Worm (Caenorhabditis elegans) whole organism, L2 larva: ENCODE data around the gene gck-3.

ENCODE experiments used
- C34F6.9 ChIP-seq: fragments of 150-350 bp; optimal IDR thresholded peaks from 2 replicates; lab custom pipeline; 2014; ENCODE audit warnings: missing biosample characterization, missing genetic modification characterization
- R02D3.7 ChIP-seq: fragments of 150-350 bp; optimal IDR thresholded peaks from 2 replicates; lab custom pipeline; 2014; ENCODE audit warnings: missing biosample characterization, missing genetic modification characterization
- aly-2 ChIP-seq: fragments of 150-350 bp; optimal IDR thresholded peaks from 2 replicates; lab custom pipeline; 2014; ENCODE audit warnings: missing biosample characterization, missing genetic modification characterization
- ama-1 ChIP-seq: fragments of 150-350 bp; optimal IDR thresholded peaks from 2 replicates; lab custom pipeline; 2018; ENCODE audit warnings: inconsistent platforms
- elt-1 ChIP-seq: fragments of 150-350 bp; optimal IDR thresholded peaks from 2 replicates; lab custom pipeline; 2014; ENCODE audit warnings: missing biosample characterization, missing genetic modification characterization
- lin-11 ChIP-seq: fragments of 150-350 bp; sonication (generic microtip); optimal IDR thresholded peaks from 2 replicates; lab custom pipeline; 2014; ENCODE audit warnings: missing biosample characterization, missing genetic modification characterization, inconsistent platforms, mixed read lengths
- lin-13 ChIP-seq: fragments of 150-350 bp; optimal IDR thresholded peaks from 2 replicates; lab custom pipeline; 2014; ENCODE audit warnings: missing biosample characterization, missing genetic modification reagents, missing genetic modification characterization
- lin-39 ChIP-seq: fragments of 150-350 bp; optimal IDR thresholded peaks from 2 replicates; lab custom pipeline; 2014; ENCODE audit warnings: missing biosample characterization, missing genetic modification reagents, missing genetic modification characterization
- mdl-1 ChIP-seq, 2 experiments: fragments of 150-350 bp in 1 of 2; sonication (generic microtip) in 1 of 2; optimal IDR thresholded peaks; 2 replicates each; lab custom pipeline; 2017; ENCODE audit warnings: missing biosample characterization in 2 of 2, missing genetic modification characterization in 2 of 2
- nhr-237 ChIP-seq: fragments of 150-350 bp; optimal IDR thresholded peaks from 2 replicates; lab custom pipeline; 2014; ENCODE audit warnings: missing biosample characterization, missing genetic modification characterization
- skn-1 ChIP-seq: sonication (generic microtip); optimal IDR thresholded peaks from 2 replicates; lab custom pipeline; 2017; ENCODE audit warnings: missing biosample characterization, missing genetic modification characterization
- unc-62 ChIP-seq: fragments of 150-350 bp; optimal IDR thresholded peaks from 2 replicates; lab custom pipeline; 2014; ENCODE audit warnings: missing biosample characterization, missing genetic modification reagents, missing genetic modification characterization
- ztf-11 ChIP-seq: sonication (generic microtip); optimal IDR thresholded peaks from 2 replicates; lab custom pipeline; 2017; ENCODE audit warnings: missing biosample characterization, missing genetic modification characterization

DNA sequence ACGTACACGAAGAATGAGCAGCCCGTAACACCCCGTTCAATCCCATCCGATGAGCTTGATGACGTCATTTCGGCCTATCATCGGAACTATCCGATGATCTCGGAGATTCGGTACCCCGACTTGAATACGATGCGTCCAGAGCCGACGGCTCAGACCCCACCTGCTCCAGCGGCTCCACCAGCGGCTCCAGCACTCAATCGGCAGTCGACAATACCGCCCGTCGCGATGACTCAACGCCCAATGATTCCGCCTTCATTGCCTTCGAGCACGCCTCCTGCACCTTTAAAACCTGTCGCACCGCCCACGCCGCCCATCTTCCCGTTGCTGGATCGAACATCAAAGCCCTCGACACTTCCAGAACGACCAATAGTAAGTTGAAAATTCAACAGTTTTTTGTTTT, 38.5 kb downstream of the gck-3 start:
- no peak for TF ChIP-seq lin-11 (tag; lab: Kevin White, UChicago)
- no peak for TF ChIP-seq ama-1
- no peak for TF ChIP-seq ztf-11
- no peak for TF ChIP-seq elt-1 (tag; lab: Kevin White, UChicago)
- no peak for TF ChIP-seq lin-13 (GFP tag; lab: Kevin White, UChicago)
- TF ChIP-seq C34F6.9 (tag; lab: Kevin White, UChicago): no peak
- no peak for TF ChIP-seq nhr-237 (tag; lab: Kevin White, UChicago)
- TF ChIP-seq lin-39 (tag; lab: Kevin White, UChicago): no peak
- TF ChIP-seq aly-2: no peak
- no peak for TF ChIP-seq R02D3.7 (tag; lab: Kevin White, UChicago)
- TF ChIP-seq mdl-1 (tag; optimal IDR thresholded peaks at IDR 0.05; lab: Kevin White, UChicago): no peak
- TF ChIP-seq unc-62: no peak
- no peak for TF ChIP-seq skn-1
